Worm (Caenorhabditis elegans) whole organism, young adult: Measurements from ENCODE around the gene W02A2.12.

Source experiments
- B0019.2 ChIP-seq: fragments of 200-800 bp; sonication (Bioruptor generic); conservative IDR thresholded peaks from 2 replicates; pipeline ENCODE4 v1.3.6; 2022; ENCODE audit warnings: missing genetic modification reagents, missing genetic modification characterization, missing compliant biosample characterization
- F49E8.2 ChIP-seq: sonication (generic microtip); optimal IDR thresholded peaks from 3 replicates; lab custom pipeline; 2017; ENCODE audit warnings: missing genetic modification characterization, mild to moderate bottlenecking, missing compliant biosample characterization, antibody characterized with exemption, moderate library complexity; ENCODE audit not compliant: insufficient read depth
- F57A8.1 ChIP-seq: fragments of 200-800 bp; sonication (Bioruptor generic); optimal IDR thresholded peaks from 2 replicates; lab custom pipeline; 2018; ENCODE audit warnings: mild to moderate bottlenecking, missing genetic modification characterization, moderate library complexity, missing compliant biosample characterization
- dpl-1 ChIP-seq: fragments of 150-350 bp; optimal IDR thresholded peaks from 2 replicates; lab custom pipeline; 2014; ENCODE audit warnings: missing biosample characterization, missing genetic modification reagents, missing genetic modification characterization
- egl-44 ChIP-seq: fragments of 200-800 bp; sonication (Bioruptor generic); IDR thresholded peaks from 2 replicates; pipeline ENCODE4 v1.3.6; 2022; ENCODE audit warnings: missing genetic modification reagents, missing genetic modification characterization, missing compliant biosample characterization
- lag-1 ChIP-seq: fragments of 200-800 bp; sonication (Bioruptor generic); IDR thresholded peaks from 2 replicates; pipeline ENCODE4 v1.3.6; 2022; ENCODE audit warnings: missing genetic modification reagents, missing genetic modification characterization, missing compliant biosample characterization
- mes-4 ChIP-seq: sonication (generic microtip); optimal IDR thresholded peaks from 2 replicates; lab custom pipeline; 2016; ENCODE audit warnings: missing genotype, missing genetic modification characterization, missing compliant biosample characterization
- snpc-4 ChIP-seq, 5 experiments: fragments of 150-350 bp in 1 of 5; sonication (generic microtip) in 4 of 5; optimal IDR thresholded peaks; 2 replicates each; lab custom pipeline; 2014 to 2018; ENCODE audit warnings: missing genetic modification characterization in 5 of 5, missing biosample characterization in 3 of 5, antibody characterized with exemption in 2 of 5, mild to moderate bottlenecking in 2 of 5, missing compliant biosample characterization in 2 of 5, missing genotype in 2 of 5, moderate library complexity in 2 of 5, missing genetic modification reagents in 1 of 5
- zfh-2 ChIP-seq: fragments of 200-800 bp; sonication (Bioruptor generic); conservative IDR thresholded peaks from 2 replicates; pipeline ENCODE4 v1.3.6; 2022; ENCODE audit warnings: missing genetic modification reagents, missing genetic modification characterization, missing compliant biosample characterization

- TF ChIP-seq zfh-2 (GFP tag; lab: Robert Waterston, UW) (no peak), snpc-4 (GFP tag; optimal IDR thresholded peaks at IDR 0.05; lab: Kevin White, UChicago) (no peak), snpc-4 (tag; optimal IDR thresholded peaks at IDR 0.05; lab: Kevin White, UChicago) (no peak), F49E8.2 (no peak), F57A8.1 (GFP tag; lab: Kevin White, UChicago) (no peak), B0019.2 (GFP tag; lab: Robert Waterston, UW) (no peak), lag-1 (GFP tag; lab: Robert Waterston, UW) (no peak), mes-4 (tag; lab: Kevin White, UChicago) (no peak), egl-44 (GFP tag; lab: Robert Waterston, UW) (no peak), dpl-1 (GFP tag; lab: Kevin White, UChicago) (no peak)
Measured at ce11 chrIV:13364869-13365268, 16.2 kb upstream of the W02A2.12 start, which contains the start of gene srsx-25.
